Worm (Caenorhabditis elegans) whole organism, midembryonic: Measurements from ENCODE around the gene ncx-2.

ENCODE experiments used
- ref-1 ChIP-seq: fragments of 200-800 bp; sonication (Bioruptor generic); conservative IDR thresholded peaks from 2 replicates; pipeline ENCODE4 v1.3.6; 2022; ENCODE audit warnings: missing genetic modification reagents, missing genetic modification characterization, missing compliant biosample characterization
- tab-1 ChIP-seq: fragments of 200-800 bp; sonication (Bioruptor generic); IDR thresholded peaks from 2 replicates; pipeline ENCODE4 v1.3.6; 2022; ENCODE audit warnings: missing genetic modification characterization, missing compliant biosample characterization
- ztf-23 ChIP-seq: fragments of 200-800 bp; sonication (Bioruptor generic); IDR thresholded peaks from 2 replicates; pipeline ENCODE4 v1.3.6; 2022; ENCODE audit warnings: missing genetic modification reagents, missing genetic modification characterization, missing compliant biosample characterization
- ztf-29 ChIP-seq: fragments of 200-800 bp; sonication (Bioruptor generic); IDR thresholded peaks from 2 replicates; pipeline ENCODE4 v1.3.6; 2022; ENCODE audit warnings: missing genetic modification reagents, missing genetic modification characterization, missing compliant biosample characterization

DNA sequence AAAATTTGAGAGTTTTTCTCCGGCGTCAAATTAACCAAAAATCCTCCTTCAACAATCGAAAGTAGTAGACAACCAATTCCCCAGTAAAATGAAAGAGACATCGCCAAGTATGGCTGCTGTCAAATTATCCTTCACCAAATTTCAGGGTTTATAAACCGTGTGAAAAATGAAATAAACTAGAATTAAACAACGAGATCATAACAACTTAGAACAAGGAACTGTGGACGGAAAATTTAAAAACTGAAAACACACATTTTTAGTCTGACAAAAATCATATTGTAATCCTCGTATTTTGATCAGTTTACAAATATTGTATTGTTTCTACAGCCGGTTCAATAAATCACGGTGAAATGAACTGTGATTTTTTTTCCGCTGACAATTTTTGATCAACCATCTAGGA lies 40.5 kb upstream of the ncx-2 start, which contains the start of gene cest-30:
- TF ChIP-seq ref-1 (no peak), tab-1 (GFP tag; lab: Robert Waterston, UW) (no peak), ztf-29 (GFP tag; lab: Robert Waterston, UW) (no peak), ztf-23 (GFP tag; lab: Robert Waterston, UW) (no peak)
